Worm (Caenorhabditis elegans) whole organism, L3 larva: ENCODE results near the gene vps-33.2.

Experiments
- nhr-11 ChIP-seq: fragments of 150-350 bp; optimal IDR thresholded peaks from 2 replicates; lab custom pipeline; 2014; ENCODE audit warnings: missing biosample characterization, missing genetic modification characterization
- skn-1 ChIP-seq: fragments of 150-350 bp; optimal IDR thresholded peaks from 2 replicates; lab custom pipeline; 2014; ENCODE audit warnings: missing biosample characterization, missing genetic modification characterization
- ztf-4 ChIP-seq: fragments of 150-350 bp; optimal IDR thresholded peaks from 2 replicates; lab custom pipeline; 2014; ENCODE audit warnings: missing biosample characterization, missing genetic modification characterization

- no peak for TF ChIP-seq ztf-4
- TF ChIP-seq nhr-11 (tag; lab: Kevin White, UChicago), result no peak
- TF ChIP-seq skn-1 (tag; lab: Kevin White, UChicago), result no peak
These were observed 7.6 kb downstream of the vps-33.2 start for ce11 chrII:6608626-6609025.
